Fruit fly (Drosophila melanogaster): Measurements from ENCODE around the gene rdhB.

rdhB gene

DNA sequence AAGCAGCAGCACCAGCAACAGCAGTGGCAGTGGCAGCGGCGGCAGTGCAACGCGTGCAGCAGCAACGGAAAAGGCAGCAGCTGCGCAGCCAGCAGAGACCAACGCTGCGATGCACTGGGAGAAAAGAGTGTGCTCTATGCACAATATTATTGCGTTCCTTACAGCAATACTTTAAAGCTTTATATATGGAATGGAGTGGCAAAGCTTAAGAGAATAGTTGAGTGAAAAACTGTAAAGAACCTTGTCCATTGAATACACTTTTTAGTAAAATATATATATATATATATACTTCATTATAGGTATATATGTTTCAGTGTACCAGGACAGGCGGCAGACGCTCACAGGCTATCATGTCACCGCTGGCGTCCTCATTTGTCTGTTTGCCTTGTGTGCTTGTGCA is 26.8 kb upstream of the rdhB start (continued):
- TF ChIP-seq Gug (GFP tag; IDR thresholded peaks at IDR 0.05) = peak; percentile 16; the same call in 1 of the 2 replicates
- TF ChIP-seq achi (GFP tag; optimal IDR thresholded peaks at IDR 0.05) = peak; percentile 72
- TF ChIP-seq Smox (GFP tag; optimal IDR thresholded peaks at IDR 0.05) = peak; percentile 20
- peak; percentile 41 for TF ChIP-seq fd59A (GFP tag; optimal IDR thresholded peaks at IDR 0.05)
- TF ChIP-seq Eip75B (GFP tag; optimal IDR thresholded peaks at IDR 0.05) = peak; percentile 38
- peak; percentile 35 to 39 for TF ChIP-seq salr (GFP tag; optimal IDR thresholded peaks at IDR 0.05)
- TF ChIP-seq CG3919 (GFP tag; optimal IDR thresholded peaks at IDR 0.05) = peak; percentile 72
- no peak for TF ChIP-seq CG31627 (GFP tag; optimal IDR thresholded peaks at IDR 0.05)
- no peak for TF ChIP-seq Hr38 (GFP tag; optimal IDR thresholded peaks at IDR 0.05)
- peak; percentile 21 for TF ChIP-seq CG8319 (GFP tag; optimal IDR thresholded peaks at IDR 0.05)
- peak; percentile 70 for TF ChIP-seq CG6163 (GFP tag; IDR thresholded peaks at IDR 0.05)
- TF ChIP-seq esn (GFP tag; optimal IDR thresholded peaks at IDR 0.05) = peak; percentile 43
- TF ChIP-seq svp (GFP tag) = peak; percentile 63
- TF ChIP-seq CG8632 (GFP tag; optimal IDR thresholded peaks at IDR 0.05) = peak; percentile 60
- peak; percentile 52 for TF ChIP-seq CG16779 (tag; optimal IDR thresholded peaks at IDR 0.05)
- TF ChIP-seq CG34406 (GFP tag; optimal IDR thresholded peaks at IDR 0.05) = peak; percentile 68
- TF ChIP-seq eg (GFP tag; IDR thresholded peaks at IDR 0.05) = 0 out of 3 replicates have a peak, but pooled peaks have one; percentile 51
- peak; percentile 6 for TF ChIP-seq Hr39 (GFP tag; optimal IDR thresholded peaks at IDR 0.05)
- TF ChIP-seq dsx (GFP tag; optimal IDR thresholded peaks at IDR 0.05; ENCODE audit: poor library complexity, severe bottlenecking) = peak; percentile 69
- peak; percentile 18 for TF ChIP-seq CG11762 (GFP tag; optimal IDR thresholded peaks at IDR 0.05; ENCODE audit: insufficient read depth)
- TF ChIP-seq Met (GFP tag; optimal IDR thresholded peaks at IDR 0.05) = peak; percentile 0
- peak; percentile 11 for TF ChIP-seq Sox15 (GFP tag; optimal IDR thresholded peaks at IDR 0.05)
- TF ChIP-seq pdm3 (GFP tag; optimal IDR thresholded peaks at IDR 0.05) = peak; percentile 22
- TF ChIP-seq CG1621 (tag; optimal IDR thresholded peaks at IDR 0.05) = peak; percentile 66
- no peak for TF ChIP-seq Ets21C (GFP tag; optimal IDR thresholded peaks at IDR 0.05)
- peak; percentile 73 for TF ChIP-seq CG15336 (GFP tag; IDR thresholded peaks at IDR 0.05)

DNA sequence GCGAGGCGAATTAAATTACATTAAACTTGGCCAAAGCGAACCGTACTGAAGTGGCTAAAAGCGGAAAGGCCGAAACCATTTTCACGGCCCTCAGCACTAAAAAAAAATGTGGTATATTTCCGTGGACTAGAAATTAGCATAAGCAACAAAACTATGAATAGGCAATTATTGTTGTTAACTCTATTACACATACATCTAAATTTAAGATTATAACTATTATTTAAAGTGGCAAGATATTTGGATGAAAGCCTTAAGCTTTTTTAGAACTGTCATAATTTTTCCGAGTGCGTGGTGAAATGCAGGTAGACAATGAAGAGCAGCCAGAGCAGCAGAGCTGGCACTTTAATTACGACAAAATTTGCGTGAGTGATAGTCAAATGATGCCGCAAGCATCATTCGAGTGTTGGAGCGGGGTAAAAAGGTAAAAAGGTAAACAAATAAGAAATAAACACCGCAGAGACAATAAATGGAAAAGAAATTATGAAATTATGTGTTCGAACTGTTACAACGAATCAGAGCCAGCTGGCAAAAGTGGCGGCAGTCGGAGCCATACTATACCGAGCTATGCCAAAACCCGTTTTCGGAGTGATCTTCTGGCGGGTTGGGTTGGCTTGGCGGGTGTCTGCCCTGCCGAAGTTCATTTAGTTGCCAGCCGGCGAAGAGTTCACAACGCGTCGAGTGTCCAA is 22.7 kb upstream of the rdhB start, which contains the start of gene CG7080:
Gene CG7080, plus strand, starts transcription at position 636 of the 686 bp plus-strand sequence.
- TF ChIP-seq vri (GFP tag; optimal IDR thresholded peaks at IDR 0.05) (no peak), CG3919 (GFP tag; optimal IDR thresholded peaks at IDR 0.05) (peak; percentile 31), CG16779 (tag; optimal IDR thresholded peaks at IDR 0.05) (no peak), CG6808 (GFP tag; optimal IDR thresholded peaks at IDR 0.05) (no peak), CG8319 (GFP tag; optimal IDR thresholded peaks at IDR 0.05) (no peak), pdm3 (GFP tag; optimal IDR thresholded peaks at IDR 0.05) (peak; percentile 35), CG1621 (tag; optimal IDR thresholded peaks at IDR 0.05) (no peak), acj6 (GFP tag; optimal IDR thresholded peaks at IDR 0.05) (peak; percentile 11), net (GFP tag; optimal IDR thresholded peaks at IDR 0.05) (peak; percentile 7), dsx (GFP tag; optimal IDR thresholded peaks at IDR 0.05; ENCODE audit: poor library complexity, severe bottlenecking) (no peak), Sox102F (GFP tag; optimal IDR thresholded peaks at IDR 0.05) (peak; percentile 36), CG6276 (GFP tag; optimal IDR thresholded peaks at IDR 0.05) (no peak), cyc (GFP tag; optimal IDR thresholded peaks at IDR 0.05) (peak; percentile 9), CG6163 (GFP tag; IDR thresholded peaks at IDR 0.05) (no peak; the same call in 2 of the 3 replicates), CG6792 (GFP tag; optimal IDR thresholded peaks at IDR 0.05) (peak; percentile 38), CG9139 (GFP tag; optimal IDR thresholded peaks at IDR 0.05) (no peak), salr (GFP tag; optimal IDR thresholded peaks at IDR 0.05) (no peak), esn (GFP tag; optimal IDR thresholded peaks at IDR 0.05) (peak; percentile 37), CG4318 (GFP tag; optimal IDR thresholded peaks at IDR 0.05) (no peak), CG3032 (tag; optimal IDR thresholded peaks at IDR 0.05) (no peak), Met (GFP tag; optimal IDR thresholded peaks at IDR 0.05) (peak; percentile 53), dac (GFP tag; optimal IDR thresholded peaks at IDR 0.05) (no peak), Lpt (GFP tag; optimal IDR thresholded peaks at IDR 0.05) (no peak), topi (GFP tag; optimal IDR thresholded peaks at IDR 0.05) (peak; percentile 40), CG15336 (GFP tag; IDR thresholded peaks at IDR 0.05) (no peak), Eip78C (GFP tag) (peak; percentile 80), OdsH (GFP tag; optimal IDR thresholded peaks at IDR 0.05) (peak; percentile 17), CG10631 (GFP tag; optimal IDR thresholded peaks at IDR 0.05) (no peak), Blimp-1 (GFP tag; optimal IDR thresholded peaks at IDR 0.05) (peak; percentile 2), eg (GFP tag; IDR thresholded peaks at IDR 0.05) (no peak), Ets96B (tag; optimal IDR thresholded peaks at IDR 0.05) (no peak), Hr39 (GFP tag; optimal IDR thresholded peaks at IDR 0.05) (no peak), ss (GFP tag; optimal IDR thresholded peaks at IDR 0.05) (no peak), Sox15 (GFP tag; optimal IDR thresholded peaks at IDR 0.05) (no peak), CG34406 (GFP tag; optimal IDR thresholded peaks at IDR 0.05) (peak; percentile 43), Sox14 (GFP tag; optimal IDR thresholded peaks at IDR 0.05) (no peak)

Measured in whole organism, prepupa.